Worm (Caenorhabditis elegans) whole organism, early embryonic: Measurements from ENCODE around the gene dlg-1.
A peak's percentile ranks its signal among the peaks of the same experiment; 100 is the strongest.

Experiments
- B0310.2 ChIP-seq: sonication (generic microtip); optimal IDR thresholded peaks from 2 replicates; lab custom pipeline; 2016; ENCODE audit warnings: mild to moderate bottlenecking, missing genetic modification characterization, missing compliant biosample characterization
- F13C5.2 ChIP-seq: sonication (generic microtip); optimal IDR thresholded peaks from 2 replicates; lab custom pipeline; 2017; ENCODE audit warnings: mild to moderate bottlenecking, missing genetic modification characterization, inconsistent platforms, missing compliant biosample characterization
- aly-1 ChIP-seq: sonication (generic microtip); optimal IDR thresholded peaks from 2 replicates; lab custom pipeline; 2016; ENCODE audit warnings: missing genetic modification characterization, missing compliant biosample characterization
- ama-1 ChIP-seq: fragments of 150-350 bp; optimal IDR thresholded peaks from 2 replicates; lab custom pipeline; 2014
- ceh-13 ChIP-seq: fragments of 200-800 bp; sonication (Bioruptor generic); optimal IDR thresholded peaks from 2 replicates; lab custom pipeline; 2018; ENCODE audit warnings: mild to moderate bottlenecking, missing genetic modification characterization, missing compliant biosample characterization
- ceh-36 ChIP-seq: sonication (generic microtip); optimal IDR thresholded peaks from 2 replicates; lab custom pipeline; 2016; ENCODE audit warnings: missing genetic modification characterization, inconsistent platforms, missing compliant biosample characterization
- ets-7 ChIP-seq: sonication (generic microtip); optimal IDR thresholded peaks from 2 replicates; lab custom pipeline; 2016; ENCODE audit warnings: missing genotype, missing genetic modification characterization, missing compliant biosample characterization
- flt-1 ChIP-seq: fragments of 200-800 bp; sonication (Bioruptor generic); IDR thresholded peaks from 2 replicates; pipeline ENCODE4 v1.3.6; 2022; ENCODE audit warnings: missing genetic modification characterization, missing compliant biosample characterization
- hmbx-1 ChIP-seq: sonication (generic microtip); optimal IDR thresholded peaks from 2 replicates; lab custom pipeline; 2016; ENCODE audit warnings: mild to moderate bottlenecking, missing genetic modification characterization, missing compliant biosample characterization
- hmg-4 ChIP-seq: fragments of 200-800 bp; sonication (Bioruptor generic); optimal IDR thresholded peaks from 2 replicates; lab custom pipeline; 2018; ENCODE audit warnings: mild to moderate bottlenecking, missing genetic modification characterization, missing compliant biosample characterization
- hnd-1 ChIP-seq: sonication (generic microtip); optimal IDR thresholded peaks from 2 replicates; lab custom pipeline; 2016; ENCODE audit warnings: missing genetic modification characterization, missing compliant biosample characterization
- pes-1 ChIP-seq: fragments of 200-800 bp; sonication (Bioruptor generic); IDR thresholded peaks from 2 replicates; pipeline ENCODE4 v1.3.6; 2022; ENCODE audit warnings: missing genetic modification reagents, missing genetic modification characterization, missing compliant biosample characterization
- scrt-1 ChIP-seq: fragments of 200-800 bp; sonication (Bioruptor generic); IDR thresholded peaks from 2 replicates; pipeline ENCODE4 v1.3.6; 2022; ENCODE audit warnings: missing genetic modification characterization, missing compliant biosample characterization
- sea-1 ChIP-seq: fragments of 200-800 bp; sonication (Bioruptor generic); conservative IDR thresholded peaks from 2 replicates; pipeline ENCODE4 v1.3.6; 2022; ENCODE audit warnings: missing genetic modification characterization, missing compliant biosample characterization
- tbx-11 ChIP-seq: fragments of 200-800 bp; sonication (Bioruptor generic); IDR thresholded peaks from 2 replicates; pipeline ENCODE4 v1.3.6; 2022; ENCODE audit warnings: missing genetic modification characterization, missing compliant biosample characterization
- tbx-37 ChIP-seq: fragments of 200-800 bp; sonication (Bioruptor generic); conservative IDR thresholded peaks from 2 replicates; pipeline ENCODE4 v1.3.6; 2022; ENCODE audit warnings: missing genetic modification reagents, missing genetic modification characterization, missing compliant biosample characterization
- tra-4 ChIP-seq: sonication (generic microtip); optimal IDR thresholded peaks from 2 replicates; lab custom pipeline; 2017; ENCODE audit warnings: missing genetic modification characterization, missing compliant biosample characterization

dlg-1 gene

ce11 chrX:5467308-5467707, 12.2 kb upstream of the dlg-1 start:
- TF ChIP-seq ceh-13 = no peak
- TF ChIP-seq tbx-37 (GFP tag; lab: Robert Waterston, UW) = no peak
- no peak for TF ChIP-seq aly-1 (tag; lab: Kevin White, UChicago)
- no peak for TF ChIP-seq B0310.2 (tag; lab: Kevin White, UChicago)
- TF ChIP-seq pes-1 (GFP tag; lab: Robert Waterston, UW) = no peak
- no peak for TF ChIP-seq hmbx-1 (tag; lab: Kevin White, UChicago)
- TF ChIP-seq ama-1 (lab: Kevin White, UChicago) = no peak
- no peak for TF ChIP-seq sea-1 (GFP tag; lab: Robert Waterston, UW)
- TF ChIP-seq ets-7 = no peak

ce11 chrX:5467820-5468270, 11.7 kb upstream of the dlg-1 start, which contains the start of gene dpyd-1:
TSS of gene dpyd-1 (plus strand) at chrX:5467870.
- no peak for TF ChIP-seq hnd-1 (tag; lab: Kevin White, UChicago)
- no peak for TF ChIP-seq scrt-1 (GFP tag; lab: Robert Waterston, UW)
- no peak for TF ChIP-seq flt-1 (GFP tag; lab: Robert Waterston, UW)
- TF ChIP-seq tbx-37 (GFP tag; lab: Robert Waterston, UW) = no peak
- TF ChIP-seq aly-1 (tag; lab: Kevin White, UChicago) = no peak
- no peak for TF ChIP-seq ama-1 (lab: Kevin White, UChicago)
- TF ChIP-seq hmg-4 (GFP tag; lab: Kevin White, UChicago) = no peak
- no peak for TF ChIP-seq ets-7
- no peak for TF ChIP-seq hmbx-1 (tag; lab: Kevin White, UChicago)
- TF ChIP-seq ceh-13 = no peak
- no peak for TF ChIP-seq sea-1 (GFP tag; lab: Robert Waterston, UW)
- no peak for TF ChIP-seq ceh-36 (tag; lab: Kevin White, UChicago)
- no peak for TF ChIP-seq F13C5.2 (tag; lab: Kevin White, UChicago)

ce11 chrX:5470111-5470745, 9.3 kb upstream of the dlg-1 start:
- no peak for TF ChIP-seq tbx-37 (GFP tag; lab: Robert Waterston, UW)
- TF ChIP-seq tbx-11 (GFP tag; lab: Robert Waterston, UW) = no peak
- TF ChIP-seq aly-1 (tag; lab: Kevin White, UChicago) = no peak
- no peak for TF ChIP-seq ets-7
- no peak for TF ChIP-seq sea-1 (GFP tag; lab: Robert Waterston, UW)
- TF ChIP-seq F13C5.2 (tag; lab: Kevin White, UChicago) = no peak
- no peak for TF ChIP-seq hmg-4 (GFP tag; lab: Kevin White, UChicago)
- TF ChIP-seq ceh-36 (tag; lab: Kevin White, UChicago) = no peak
- TF ChIP-seq tra-4 = no peak
- TF ChIP-seq hnd-1 (tag; lab: Kevin White, UChicago) = no peak
- no peak for TF ChIP-seq B0310.2 (tag; lab: Kevin White, UChicago)
- TF ChIP-seq pes-1 (GFP tag; lab: Robert Waterston, UW) = no peak

ce11 chrX:5475164-5475576, 4.3 kb upstream of the dlg-1 start:
- TF ChIP-seq hmg-4 (GFP tag; lab: Kevin White, UChicago) (peak; percentile 92), B0310.2 (tag; lab: Kevin White, UChicago) (peak; percentile 65), flt-1 (GFP tag; lab: Robert Waterston, UW) (0 out of 2 replicates have a peak, but pooled peaks have one; percentile 7), pes-1 (GFP tag; lab: Robert Waterston, UW) (no peak), tbx-11 (GFP tag; lab: Robert Waterston, UW) (0 out of 2 replicates have a peak, but pooled peaks have one; percentile 29), sea-1 (GFP tag; lab: Robert Waterston, UW) (peak; percentile 37; the same call in 1 of the 2 replicates), F13C5.2 (tag; lab: Kevin White, UChicago) (peak; percentile 60), hnd-1 (tag; lab: Kevin White, UChicago) (no peak)

- TF ChIP-seq aly-1 (tag; lab: Kevin White, UChicago) (no peak), ceh-13 (no peak), F13C5.2 (tag; lab: Kevin White, UChicago) (no peak), hmbx-1 (tag; lab: Kevin White, UChicago) (no peak), hnd-1 (tag; lab: Kevin White, UChicago) (no peak)
Measured at ce11 chrX:5476357-5476756, 3.1 kb upstream of the dlg-1 start.

ce11 chrX:5477597-5477996, 1.9 kb upstream of the dlg-1 start:
- TF ChIP-seq ceh-13 = no peak
- TF ChIP-seq F13C5.2 (tag; lab: Kevin White, UChicago) = no peak
- no peak for TF ChIP-seq tbx-37 (GFP tag; lab: Robert Waterston, UW)

- TF ChIP-seq hmbx-1 (tag; lab: Kevin White, UChicago) = no peak
- no peak for TF ChIP-seq tra-4
- no peak for TF ChIP-seq tbx-37 (GFP tag; lab: Robert Waterston, UW)
- TF ChIP-seq ceh-13 = no peak
- TF ChIP-seq hnd-1 (tag; lab: Kevin White, UChicago) = no peak
- no peak for TF ChIP-seq ets-7
Measured at ce11 chrX:5478875-5479274, 625 bp upstream of the dlg-1 start.

- TF ChIP-seq hmbx-1 (tag; lab: Kevin White, UChicago) (no peak), tbx-37 (GFP tag; lab: Robert Waterston, UW) (peak; percentile 34; the same call in 1 of the 2 replicates), ceh-36 (tag; lab: Kevin White, UChicago) (no peak), hmg-4 (GFP tag; lab: Kevin White, UChicago) (peak; percentile 54), B0310.2 (tag; lab: Kevin White, UChicago) (peak; percentile 65), tbx-11 (GFP tag; lab: Robert Waterston, UW) (no peak), flt-1 (GFP tag; lab: Robert Waterston, UW) (no peak)
Measured at ce11 chrX:5479876-5480580, 528 bp downstream of the dlg-1 start.
